Worm (Caenorhabditis elegans): Measurements from ENCODE around the gene W03F9.4.

W03F9.4 gene

DNA sequence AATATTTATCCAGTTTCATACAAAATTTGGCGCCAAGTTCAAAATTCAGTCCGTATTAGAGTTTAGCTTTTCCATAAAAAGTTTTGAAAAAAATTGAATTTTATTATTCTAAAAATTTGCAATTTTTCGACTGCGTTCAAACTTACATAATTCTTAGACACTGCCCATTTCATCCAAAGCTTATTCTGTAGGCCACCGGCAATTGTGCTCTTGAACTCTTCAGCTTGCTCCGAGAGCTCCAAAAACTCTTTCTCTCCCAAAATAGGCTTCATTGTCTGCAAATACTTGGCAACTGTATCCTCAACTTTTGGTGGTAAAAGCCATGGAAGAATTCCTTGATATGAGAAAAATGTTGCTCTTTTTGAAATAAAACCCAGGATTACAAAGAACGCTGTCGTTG, 1.1 kb downstream of the W03F9.4 start:
- TF ChIP-seq dao-5 (tag; optimal IDR thresholded peaks at IDR 0.05) (no peak), him-1 (tag; optimal IDR thresholded peaks at IDR 0.05) (no peak)

DNA sequence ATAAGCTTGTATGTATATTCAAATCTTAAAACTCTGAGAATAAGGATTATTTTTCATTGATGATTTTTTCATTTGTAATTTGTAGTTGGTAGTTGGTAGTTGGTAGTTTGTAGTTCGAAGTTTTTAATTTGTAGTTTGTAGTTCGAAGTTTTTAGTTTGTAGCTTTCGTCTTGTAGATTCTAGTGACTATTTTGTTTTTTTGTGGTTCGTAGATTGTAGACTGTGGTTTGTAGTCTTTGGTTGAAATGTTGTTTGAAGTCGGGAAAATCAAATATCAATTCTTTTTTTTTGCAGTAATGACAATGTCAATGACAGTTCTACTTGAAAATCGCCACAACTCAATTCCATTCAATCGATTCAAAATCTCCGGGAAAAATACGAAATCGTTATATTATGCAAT, 5.5 kb downstream of the W03F9.4 start:
- no peak for TF ChIP-seq him-1 (tag; optimal IDR thresholded peaks at IDR 0.05)
- no peak for TF ChIP-seq W03F9.2 (tag; optimal IDR thresholded peaks at IDR 0.05)
- no peak for TF ChIP-seq dao-5 (tag; optimal IDR thresholded peaks at IDR 0.05)

DNA sequence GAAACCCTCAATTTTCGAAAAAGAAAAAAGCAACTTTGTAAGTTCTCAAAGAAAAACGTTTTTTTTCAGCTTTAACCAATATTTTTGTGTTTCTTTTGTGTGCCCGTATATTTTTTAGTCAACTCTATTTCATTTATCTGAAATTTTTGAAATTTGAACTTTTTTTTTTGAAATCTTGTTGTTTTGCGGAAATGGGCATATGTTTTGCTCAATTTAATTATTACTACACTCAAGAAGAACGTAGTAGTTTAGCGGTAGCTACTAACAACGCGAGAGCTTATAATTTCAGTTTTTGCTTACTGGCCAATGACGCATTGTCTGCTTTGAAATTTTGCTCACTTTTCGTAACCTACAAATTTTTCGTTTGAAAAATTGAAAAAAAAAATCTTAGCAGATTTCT, 6.4 kb downstream of the W03F9.4 start, which contains the start of gene srh-82:
srh-82 (plus strand) TSS at position 301 of the 400 bp plus-strand sequence.
- TF ChIP-seq him-1 (tag; optimal IDR thresholded peaks at IDR 0.05) (no peak), W03F9.2 (tag; optimal IDR thresholded peaks at IDR 0.05) (no peak), dao-5 (tag; optimal IDR thresholded peaks at IDR 0.05) (no peak)

DNA sequence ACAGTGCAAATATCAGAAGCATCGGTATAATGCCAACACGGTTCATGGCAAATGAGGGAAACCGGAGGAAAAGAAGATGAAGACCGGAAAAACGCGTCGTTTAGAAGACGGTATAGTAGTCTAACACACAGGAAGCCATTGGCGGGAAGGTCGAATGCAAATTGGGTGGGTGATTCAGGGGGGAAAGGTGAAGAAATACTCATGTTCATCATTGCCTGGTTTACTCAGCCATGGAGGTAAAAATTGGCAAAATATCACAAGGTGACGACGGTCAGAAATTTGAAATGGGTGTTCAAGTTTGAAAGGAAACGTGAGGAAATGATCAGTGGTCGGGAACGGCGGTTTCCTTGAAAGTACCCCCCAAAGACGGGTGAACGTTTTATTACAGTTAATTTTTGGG, 9.9 kb downstream of the W03F9.4 start, which contains the start of gene W03F9.11:
W03F9.11 (minus strand) TSS at position 101 of the 400 bp plus-strand sequence.
- TF ChIP-seq W03F9.2 (tag; optimal IDR thresholded peaks at IDR 0.05): no peak
- TF ChIP-seq dao-5 (tag; optimal IDR thresholded peaks at IDR 0.05): no peak
- TF ChIP-seq him-1 (tag; optimal IDR thresholded peaks at IDR 0.05): no peak

DNA sequence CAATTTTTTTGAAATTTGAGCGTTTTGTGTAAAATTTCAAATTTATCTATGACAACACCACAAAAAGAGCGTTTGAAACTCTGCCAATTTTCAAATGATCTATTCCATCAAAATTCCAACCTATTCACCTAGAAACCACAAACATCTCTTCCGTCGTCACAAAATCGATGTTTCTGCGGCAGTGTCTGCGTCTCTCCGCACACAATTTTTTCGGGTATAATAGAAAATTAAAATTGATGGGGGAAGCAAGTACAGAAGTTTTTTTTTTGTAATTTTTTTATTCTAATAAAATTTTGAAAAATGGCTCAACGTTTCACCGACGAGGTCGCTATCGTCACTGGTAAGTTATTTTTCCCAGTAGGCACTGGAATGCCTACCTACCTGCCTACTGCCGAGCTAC, 12.6 kb downstream of the W03F9.4 start, which contains the start of gene W03F9.9:
W03F9.9 (plus strand) TSS at position 301 of the 400 bp plus-strand sequence.
- TF ChIP-seq dao-5 (tag; optimal IDR thresholded peaks at IDR 0.05) (no peak), him-1 (tag; optimal IDR thresholded peaks at IDR 0.05) (no peak), W03F9.2 (tag; optimal IDR thresholded peaks at IDR 0.05) (no peak)

DNA sequence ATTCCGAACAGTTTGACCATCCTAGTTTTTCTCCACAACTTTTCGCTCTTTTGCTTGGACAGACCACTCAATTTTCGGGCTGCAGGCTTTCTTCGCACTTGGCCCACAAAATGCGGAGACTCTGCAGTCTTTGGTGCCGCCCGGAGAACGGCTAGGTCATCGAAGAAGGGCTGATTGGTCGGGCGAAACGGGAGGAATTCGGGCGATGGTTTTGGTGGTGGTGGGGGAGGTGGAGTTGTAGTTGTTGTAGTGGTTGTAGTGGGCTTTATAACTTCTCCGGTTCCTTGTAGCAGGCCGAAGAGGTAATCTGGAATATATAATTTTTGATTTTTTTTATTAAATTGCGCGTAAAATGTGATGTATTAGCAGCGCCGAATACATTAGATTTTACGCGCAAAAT, 13.5 kb downstream of the W03F9.4 start:
- TF ChIP-seq W03F9.2 (tag; optimal IDR thresholded peaks at IDR 0.05) (no peak), him-1 (tag; optimal IDR thresholded peaks at IDR 0.05) (no peak), dao-5 (tag; optimal IDR thresholded peaks at IDR 0.05) (no peak)

DNA sequence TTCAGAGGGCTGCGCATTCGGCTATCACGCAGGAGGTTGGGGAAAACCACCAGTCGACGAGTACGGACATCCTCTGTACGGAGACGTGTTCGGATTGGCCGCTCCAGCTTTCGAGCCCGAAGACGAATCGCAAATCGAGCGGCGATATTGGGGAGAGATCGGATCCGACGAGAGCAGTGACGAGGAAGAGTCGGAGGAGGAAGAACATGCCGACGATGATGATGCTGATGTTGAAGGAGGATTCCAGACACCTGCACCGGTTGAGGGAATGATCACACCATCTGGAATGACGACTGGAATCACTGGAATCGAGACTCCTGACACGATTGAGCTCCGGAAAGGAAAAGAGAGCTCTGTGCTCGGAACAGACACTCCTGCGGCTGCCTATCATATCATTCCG, 21.0 kb downstream of the W03F9.4 start:
- TF ChIP-seq him-1 (tag; optimal IDR thresholded peaks at IDR 0.05): no peak
- no peak for TF ChIP-seq dao-5 (tag; optimal IDR thresholded peaks at IDR 0.05)
- no peak for TF ChIP-seq W03F9.2 (tag; optimal IDR thresholded peaks at IDR 0.05)

DNA sequence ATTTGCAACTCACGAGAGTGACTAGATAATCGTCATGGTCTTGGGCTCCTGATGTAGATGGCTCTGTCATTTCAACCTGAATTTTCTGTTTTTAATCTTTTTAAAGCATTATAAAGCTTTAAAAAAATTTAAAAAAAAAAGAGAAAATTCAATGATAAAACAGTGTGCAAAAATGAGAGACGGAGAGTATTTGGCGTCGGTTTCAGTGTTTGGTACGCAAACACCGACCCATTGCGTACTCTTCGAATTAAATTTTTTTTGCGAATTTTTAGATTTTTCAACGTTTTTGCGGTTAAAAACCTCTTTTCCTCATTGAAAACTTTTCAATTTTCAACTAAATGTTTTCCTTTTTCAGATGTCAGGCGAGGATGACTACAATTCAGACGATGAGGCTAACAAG, 23.3 kb downstream of the W03F9.4 start, which contains the start of the genes W03F9.2 and sftb-2:
W03F9.2 (minus strand) TSS at position 153 of the 400 bp plus-strand sequence.
sftb-2 (plus strand) TSS at position 356 of the 400 bp plus-strand sequence.
- TF ChIP-seq W03F9.2 (tag; optimal IDR thresholded peaks at IDR 0.05) (peak; percentile 94), him-1 (tag; optimal IDR thresholded peaks at IDR 0.05) (no peak)

DNA sequence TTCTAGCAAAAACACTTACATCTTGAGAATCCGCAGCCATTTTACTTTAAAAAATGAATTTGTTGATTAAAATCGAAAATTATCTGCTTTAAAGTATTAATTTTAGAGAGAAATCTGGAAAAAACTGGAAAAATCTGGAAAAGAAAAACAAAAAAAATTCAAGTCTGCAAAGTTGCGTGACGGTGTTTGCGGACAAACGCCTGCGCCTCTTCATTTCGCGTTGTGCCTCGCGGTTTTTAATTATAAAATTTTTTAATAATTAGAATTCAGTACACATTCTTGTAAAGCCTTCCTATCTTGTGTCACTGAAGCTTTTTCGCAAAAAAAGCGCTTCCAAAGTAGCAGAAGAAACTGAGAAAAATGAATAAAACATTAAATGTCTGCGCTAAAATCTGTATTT, 24.6 kb downstream of the W03F9.4 start, which contains the start of gene W03F9.1:
W03F9.1 (minus strand) TSS at position 109 of the 400 bp plus-strand sequence.
- TF ChIP-seq him-1 (tag; optimal IDR thresholded peaks at IDR 0.05): no peak
- TF ChIP-seq W03F9.2 (tag; optimal IDR thresholded peaks at IDR 0.05): peak; percentile 99

DNA sequence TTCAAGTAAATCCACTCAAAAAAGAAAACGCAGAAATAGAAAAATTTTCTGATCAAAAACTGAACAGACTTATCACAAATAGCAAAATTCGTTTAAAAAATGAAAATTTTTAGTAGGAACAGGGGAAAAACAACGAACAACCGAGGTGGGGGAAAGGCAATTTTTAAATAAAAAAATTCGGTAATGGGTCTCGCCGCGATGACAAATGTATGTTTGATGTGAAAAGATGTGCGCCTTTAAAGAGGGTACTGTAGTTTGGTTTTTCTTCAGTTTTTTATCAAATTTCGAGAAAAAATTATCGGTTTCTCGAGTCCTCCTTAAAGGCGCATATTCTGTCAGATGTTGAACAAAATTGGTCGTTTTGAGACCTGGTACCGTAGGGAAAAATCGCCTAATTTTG, 27.3 kb downstream of the W03F9.4 start:
- TF ChIP-seq him-1 (tag; optimal IDR thresholded peaks at IDR 0.05): no peak
- TF ChIP-seq W03F9.2 (tag; optimal IDR thresholded peaks at IDR 0.05): peak; percentile 41

DNA sequence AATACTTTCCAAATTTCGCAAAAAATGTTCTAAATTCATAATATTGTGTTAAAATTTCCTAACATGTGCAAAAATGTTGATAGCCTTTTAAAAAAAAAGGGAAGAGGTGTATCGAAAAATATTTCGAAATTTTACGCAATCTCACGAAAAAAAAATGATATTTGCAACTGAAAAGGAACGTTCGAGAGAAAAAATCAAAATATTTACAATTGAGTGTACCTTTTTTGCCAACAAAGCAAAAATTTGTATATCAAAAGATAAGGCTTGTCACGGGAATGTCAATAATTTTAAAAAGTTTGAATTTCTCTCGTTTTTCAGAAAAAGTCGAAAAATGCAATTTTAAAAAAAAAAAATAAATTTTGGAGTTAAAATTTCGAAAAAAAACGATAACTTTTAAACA, 27.7 kb downstream of the W03F9.4 start:
- no peak for TF ChIP-seq dao-5 (tag; optimal IDR thresholded peaks at IDR 0.05)
- no peak for TF ChIP-seq him-1 (tag; optimal IDR thresholded peaks at IDR 0.05)
- TF ChIP-seq W03F9.2 (tag; optimal IDR thresholded peaks at IDR 0.05): peak; percentile 93

DNA sequence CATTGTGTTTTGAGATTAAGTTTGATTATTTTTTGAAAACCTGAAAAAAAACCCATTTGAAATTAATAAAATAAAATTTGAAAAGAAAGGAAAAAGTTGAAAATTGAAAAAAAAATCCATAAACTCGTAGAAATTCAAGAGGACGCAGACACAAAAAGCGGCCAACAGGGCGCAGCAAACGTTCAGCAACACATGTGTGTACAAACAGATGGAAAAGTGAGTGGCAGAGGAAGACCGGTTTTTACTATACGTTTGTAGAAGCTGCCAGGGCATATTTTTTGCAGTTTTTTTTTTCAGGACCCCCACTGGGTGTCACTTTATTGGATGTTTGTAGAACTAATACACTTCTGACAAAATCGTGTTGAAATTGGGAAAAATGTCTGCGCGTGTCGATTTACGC, 28.4 kb downstream of the W03F9.4 start, which contains the start of gene cgp-1:
cgp-1 (minus strand) TSS at position 40 of the 400 bp plus-strand sequence.
- TF ChIP-seq W03F9.2 (tag; optimal IDR thresholded peaks at IDR 0.05) (peak; percentile 91), dao-5 (tag; optimal IDR thresholded peaks at IDR 0.05) (no peak)

DNA sequence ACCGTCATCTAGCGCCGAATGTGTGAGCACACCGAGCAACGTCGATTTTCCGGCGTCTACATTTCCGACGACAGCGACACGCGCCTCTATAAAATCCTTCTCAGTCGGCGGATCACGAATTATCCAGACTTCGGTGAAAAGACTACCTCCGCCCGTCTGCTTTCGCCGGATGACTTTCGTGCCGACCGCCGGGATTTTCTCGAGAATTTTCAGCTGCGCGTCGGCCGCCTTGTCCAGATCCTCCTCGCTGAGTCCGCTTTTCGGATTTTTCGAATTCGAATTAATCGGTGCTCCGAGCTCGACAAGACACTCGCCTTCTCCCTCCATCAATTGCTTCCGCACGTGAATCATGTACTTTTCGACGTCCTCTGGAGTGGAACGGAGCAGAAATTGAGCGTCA, 28.9 kb downstream of the W03F9.4 start:
- TF ChIP-seq him-1 (tag; optimal IDR thresholded peaks at IDR 0.05): no peak
- TF ChIP-seq W03F9.2 (tag; optimal IDR thresholded peaks at IDR 0.05): no peak
- TF ChIP-seq dao-5 (tag; optimal IDR thresholded peaks at IDR 0.05): no peak

DNA sequence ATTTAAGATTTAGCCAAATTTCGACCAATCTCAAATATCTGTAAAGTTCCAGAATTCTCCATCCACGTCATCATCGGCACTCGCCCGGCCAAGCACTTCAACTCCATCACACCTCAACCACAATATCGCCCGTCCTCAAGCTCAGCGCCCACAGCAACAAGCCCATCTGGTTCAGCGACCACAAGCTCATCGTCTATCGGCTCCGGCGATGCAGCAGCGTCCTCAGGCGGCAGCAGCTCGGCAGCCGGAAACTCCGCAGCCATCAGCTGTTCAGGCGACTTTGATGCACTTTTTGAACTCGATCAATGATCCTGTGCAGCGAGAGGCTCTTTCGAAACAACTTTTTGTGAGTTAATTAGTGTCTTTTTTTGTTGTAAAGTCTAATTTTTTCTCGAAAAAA, 33.9 kb downstream of the W03F9.4 start:
- TF ChIP-seq dao-5 (tag; optimal IDR thresholded peaks at IDR 0.05) (no peak), him-1 (tag; optimal IDR thresholded peaks at IDR 0.05) (no peak), W03F9.2 (tag; optimal IDR thresholded peaks at IDR 0.05) (no peak)

DNA sequence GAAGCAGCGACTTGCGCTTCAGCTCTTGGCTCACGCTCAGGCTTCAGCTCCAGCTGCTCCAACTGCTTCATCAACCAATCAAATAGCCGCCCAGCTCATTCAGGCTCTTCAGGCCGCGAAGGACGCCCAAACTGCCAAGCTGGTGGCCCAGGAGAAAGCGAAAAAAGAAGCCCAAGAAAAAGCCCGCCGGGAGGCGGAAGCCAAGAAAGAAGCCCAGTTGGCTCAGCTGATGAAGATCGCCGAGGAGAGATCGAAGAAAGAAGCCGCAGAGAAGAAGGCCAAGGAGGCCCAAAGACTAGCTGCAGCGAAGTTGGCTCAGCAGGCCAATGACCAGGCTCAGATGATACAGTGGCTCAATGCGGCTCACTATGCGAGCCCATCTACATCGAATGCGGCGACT, 34.9 kb downstream of the W03F9.4 start:
- TF ChIP-seq him-1 (tag; optimal IDR thresholded peaks at IDR 0.05) (no peak), W03F9.2 (tag; optimal IDR thresholded peaks at IDR 0.05) (no peak)
